Worm (Caenorhabditis elegans): ENCODE measurements around the gene sdz-27.

sdz-27 gene

ce11 chrIV:11225715-11226475 is 39.1 kb downstream of the sdz-27 start:
- TF ChIP-seq egrh-3 (GFP tag; IDR thresholded peaks at IDR 0.05) = peak; percentile 96
- TF ChIP-seq cebp-2 (GFP tag; IDR thresholded peaks at IDR 0.05) = 0 out of 2 replicates have a peak, but pooled peaks have one; percentile 5

ce11 chrIV:11226545-11226944 is 39.7 kb downstream of the sdz-27 start:
- no peak for TF ChIP-seq hmg-20 (GFP tag; IDR thresholded peaks at IDR 0.05)
- no peak for TF ChIP-seq nhr-179 (tag; optimal IDR thresholded peaks at IDR 0.05)
- no peak for TF ChIP-seq B0336.3 (GFP tag; IDR thresholded peaks at IDR 0.05)
- no peak for TF ChIP-seq zfh-2 (GFP tag; conservative IDR thresholded peaks at IDR 0.05)
- TF ChIP-seq lin-40 (tag; optimal IDR thresholded peaks at IDR 0.05) = no peak
- no peak for TF ChIP-seq ztf-26 (tag; optimal IDR thresholded peaks at IDR 0.05)
- no peak for TF ChIP-seq F57C9.4 (tag; optimal IDR thresholded peaks at IDR 0.05)
- no peak for TF ChIP-seq nhr-80 (tag; optimal IDR thresholded peaks at IDR 0.05)
- TF ChIP-seq nfya-1 (tag; optimal IDR thresholded peaks at IDR 0.05; ENCODE audit: borderline replicate concordance, insufficient read depth) = no peak
- TF ChIP-seq sptf-2 (GFP tag; optimal IDR thresholded peaks at IDR 0.05) = no peak
- no peak for TF ChIP-seq gei-17 (GFP tag; optimal IDR thresholded peaks at IDR 0.05)
- no peak for TF ChIP-seq xnd-1 (tag; optimal IDR thresholded peaks at IDR 0.05)
- no peak for TF ChIP-seq madf-3 (GFP tag; IDR thresholded peaks at IDR 0.05)
- no peak for TF ChIP-seq C17E4.6 (GFP tag; IDR thresholded peaks at IDR 0.05)
- TF ChIP-seq ztf-25 (GFP tag; IDR thresholded peaks at IDR 0.05) = no peak
- TF ChIP-seq lir-1 (GFP tag; conservative IDR thresholded peaks at IDR 0.05) = no peak
- no peak for TF ChIP-seq zim-3 (tag; optimal IDR thresholded peaks at IDR 0.05)

ce11 chrIV:11229013-11229412 is 42.2 kb downstream of the sdz-27 start:
- TF ChIP-seq ztf-28 (GFP tag; IDR thresholded peaks at IDR 0.05) = no peak
- no peak for TF ChIP-seq ets-4 (GFP tag; optimal IDR thresholded peaks at IDR 0.05)
- no peak for TF ChIP-seq nfya-2 (GFP tag; IDR thresholded peaks at IDR 0.05)
- TF ChIP-seq hlh-12 (tag; optimal IDR thresholded peaks at IDR 0.05) = no peak
- TF ChIP-seq zim-3 (tag; optimal IDR thresholded peaks at IDR 0.05) = no peak
- TF ChIP-seq die-1 (tag; optimal IDR thresholded peaks at IDR 0.05) = no peak
- TF ChIP-seq hsf-1 (GFP tag; IDR thresholded peaks at IDR 0.05) = no peak
- TF ChIP-seq egrh-3 (GFP tag; IDR thresholded peaks at IDR 0.05) = no peak

ce11 chrIV:11230069-11230468 is 43.2 kb downstream of the sdz-27 start, which contains the start of gene best-7:
Gene best-7 (minus strand): TSS chrIV:11230307.
- no peak for TF ChIP-seq F57C9.4 (tag; optimal IDR thresholded peaks at IDR 0.05)
- TF ChIP-seq nhr-80 (tag; optimal IDR thresholded peaks at IDR 0.05) = peak; percentile 29

ce11 chrIV:11231376-11231775 is 44.5 kb downstream of the sdz-27 start:
- TF ChIP-seq zfh-2 (GFP tag; conservative IDR thresholded peaks at IDR 0.05) = no peak
- peak; percentile 13 for TF ChIP-seq B0261.1 (tag; optimal IDR thresholded peaks at IDR 0.05)
- peak; percentile 79 for TF ChIP-seq tbp1 (GFP tag; optimal IDR thresholded peaks at IDR 0.05)
- no peak for TF ChIP-seq atf-7 (tag; optimal IDR thresholded peaks at IDR 0.05)
- TF ChIP-seq D2030.7 (GFP tag; IDR thresholded peaks at IDR 0.05) = 0 out of 2 replicates have a peak, but pooled peaks have one; percentile 9
- peak; percentile 11 for TF ChIP-seq rpc-1 (optimal IDR thresholded peaks at IDR 0.05)
- TF ChIP-seq rpc-1 (tag; optimal IDR thresholded peaks at IDR 0.05) = peak; percentile 69
- no peak for TF ChIP-seq bed-2 (GFP tag; IDR thresholded peaks at IDR 0.05)
- TF ChIP-seq nhr-27 (tag; optimal IDR thresholded peaks at IDR 0.05) = no peak
- TF ChIP-seq C06A6.2 (GFP tag; conservative IDR thresholded peaks at IDR 0.05) = no peak
